Worm (Caenorhabditis elegans): ENCODE data around the gene smex-2.
A peak's percentile ranks its signal among the peaks of the same experiment; 100 is the strongest.

smex-2 gene

DNA sequence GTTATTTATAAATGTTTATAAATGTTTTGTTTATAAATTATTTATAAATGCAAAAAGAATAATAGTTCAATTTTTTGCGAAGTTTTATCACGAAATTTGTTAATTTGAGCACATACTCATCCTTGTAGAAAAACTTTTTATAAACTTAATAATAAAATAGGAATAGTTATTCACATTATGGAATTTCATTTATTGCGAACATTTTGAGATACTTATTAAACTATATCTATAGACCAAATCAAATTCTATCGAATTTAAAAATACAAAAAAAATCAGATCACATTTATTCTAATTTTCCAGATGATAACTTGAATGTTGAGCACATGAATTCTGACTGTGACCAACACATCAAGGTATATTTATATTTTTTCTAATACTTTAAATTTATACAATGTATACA is 20.4 kb downstream of the smex-2 start, which contains the start of gene Y102A11A.3:
Gene Y102A11A.3 (plus strand): TSS at position 301 of the 400 bp plus-strand sequence.
- TF ChIP-seq snpc-4 (tag; optimal IDR thresholded peaks at IDR 0.05) = no peak
- TF ChIP-seq ZK546.5 (tag; optimal IDR thresholded peaks at IDR 0.05) = no peak
- no peak for TF ChIP-seq lin-39 (tag; optimal IDR thresholded peaks at IDR 0.05)
- TF ChIP-seq nhr-12 (tag; optimal IDR thresholded peaks at IDR 0.05) = no peak
- TF ChIP-seq tbx-2 (tag; optimal IDR thresholded peaks at IDR 0.05) = no peak
- no peak for TF ChIP-seq aly-2 (tag; optimal IDR thresholded peaks at IDR 0.05)
- no peak for TF ChIP-seq skn-1 (tag; optimal IDR thresholded peaks at IDR 0.05)
- no peak for TF ChIP-seq nhr-25 (tag; optimal IDR thresholded peaks at IDR 0.05)
- no peak for TF ChIP-seq elt-2 (tag; optimal IDR thresholded peaks at IDR 0.05)
- TF ChIP-seq mml-1 (tag; optimal IDR thresholded peaks at IDR 0.05) = no peak
- TF ChIP-seq zag-1 (tag; optimal IDR thresholded peaks at IDR 0.05) = no peak
- TF ChIP-seq ceh-82 (tag; optimal IDR thresholded peaks at IDR 0.05) = no peak
- TF ChIP-seq ceh-16 (tag; optimal IDR thresholded peaks at IDR 0.05) = no peak
- no peak for TF ChIP-seq nhr-43 (tag; optimal IDR thresholded peaks at IDR 0.05; ENCODE audit: poor library complexity, severe bottlenecking)
- no peak for TF ChIP-seq fkh-10 (GFP tag; optimal IDR thresholded peaks at IDR 0.05)
- TF ChIP-seq pqm-1 (tag; optimal IDR thresholded peaks at IDR 0.05) = no peak
- TF ChIP-seq ztf-11 (tag; optimal IDR thresholded peaks at IDR 0.05) = no peak

ce11 chrX:2018211-2018610 is 21.0 kb downstream of the smex-2 start:
- TF ChIP-seq nhr-67 (tag; optimal IDR thresholded peaks at IDR 0.05) (no peak), nhr-237 (tag; optimal IDR thresholded peaks at IDR 0.05) (no peak), pqm-1 (tag; optimal IDR thresholded peaks at IDR 0.05) (peak; percentile 52), nhr-43 (tag; optimal IDR thresholded peaks at IDR 0.05; ENCODE audit: poor library complexity, severe bottlenecking) (no peak), elt-2 (tag; optimal IDR thresholded peaks at IDR 0.05) (peak; percentile 74), skn-1 (tag; optimal IDR thresholded peaks at IDR 0.05) (no peak), unc-39 (tag; optimal IDR thresholded peaks at IDR 0.05) (no peak), ama-1 (optimal IDR thresholded peaks at IDR 0.05) (no peak), fos-1 (tag; optimal IDR thresholded peaks at IDR 0.05) (no peak), elt-1 (tag; optimal IDR thresholded peaks at IDR 0.05) (no peak)

- no peak for TF ChIP-seq snpc-4 (tag; optimal IDR thresholded peaks at IDR 0.05)
- TF ChIP-seq pha-4 (tag; optimal IDR thresholded peaks at IDR 0.05) = peak; percentile 20
- no peak for TF ChIP-seq fkh-10 (GFP tag; optimal IDR thresholded peaks at IDR 0.05)
- peak; percentile 42 for TF ChIP-seq jun-1 (tag; optimal IDR thresholded peaks at IDR 0.05)
- TF ChIP-seq elt-2 (tag; optimal IDR thresholded peaks at IDR 0.05) = peak; percentile 85
- peak; percentile 76 for TF ChIP-seq pqm-1 (tag; optimal IDR thresholded peaks at IDR 0.05)
- no peak for TF ChIP-seq nhr-12 (tag; optimal IDR thresholded peaks at IDR 0.05)
- TF ChIP-seq lsy-12 (tag; optimal IDR thresholded peaks at IDR 0.05) = no peak
- no peak for TF ChIP-seq zag-1 (tag; optimal IDR thresholded peaks at IDR 0.05)
- TF ChIP-seq aly-2 (tag; optimal IDR thresholded peaks at IDR 0.05) = no peak
- TF ChIP-seq ztf-4 (tag; optimal IDR thresholded peaks at IDR 0.05) = no peak
- TF ChIP-seq ama-1 (optimal IDR thresholded peaks at IDR 0.05) = no peak
These were observed 24.7 kb downstream of the smex-2 start for ce11 chrX:2014521-2014920.

- TF ChIP-seq zag-1 (tag; optimal IDR thresholded peaks at IDR 0.05) (no peak), sea-2 (GFP tag; optimal IDR thresholded peaks at IDR 0.05) (no peak), egl-27 (tag; optimal IDR thresholded peaks at IDR 0.05) (no peak), nhr-43 (tag; optimal IDR thresholded peaks at IDR 0.05; ENCODE audit: poor library complexity, severe bottlenecking) (no peak), ZK546.5 (tag; optimal IDR thresholded peaks at IDR 0.05) (no peak), fos-1 (tag; optimal IDR thresholded peaks at IDR 0.05) (no peak), nfya-1 (tag; optimal IDR thresholded peaks at IDR 0.05; ENCODE audit: insufficient read depth) (no peak), pha-4 (tag; optimal IDR thresholded peaks at IDR 0.05) (no peak), aly-2 (tag; optimal IDR thresholded peaks at IDR 0.05) (no peak), unc-39 (tag; optimal IDR thresholded peaks at IDR 0.05) (no peak), ztf-4 (tag; optimal IDR thresholded peaks at IDR 0.05) (no peak), lsy-12 (tag; optimal IDR thresholded peaks at IDR 0.05) (no peak), nhr-28 (tag; optimal IDR thresholded peaks at IDR 0.05) (no peak), mdl-1 (tag; optimal IDR thresholded peaks at IDR 0.05) (no peak), mml-1 (tag; optimal IDR thresholded peaks at IDR 0.05) (no peak), ztf-11 (tag; optimal IDR thresholded peaks at IDR 0.05) (no peak), lin-39 (tag; optimal IDR thresholded peaks at IDR 0.05) (no peak), daf-12 (tag; optimal IDR thresholded peaks at IDR 0.05) (no peak)
These were observed 25.3 kb downstream of the smex-2 start for ce11 chrX:2013912-2014311.
